Worm (Caenorhabditis elegans) whole organism, L1 larva: Measurements from ENCODE around the gene C37H5.13.

ENCODE experiments used
- C04F5.9 ChIP-seq: sonication (generic microtip); optimal IDR thresholded peaks from 2 replicates; lab custom pipeline; 2016; ENCODE audit warnings: missing genetic modification characterization, missing compliant biosample characterization
- C16A3.4 ChIP-seq: fragments of 150-350 bp; optimal IDR thresholded peaks from 2 replicates; lab custom pipeline; 2014; ENCODE audit warnings: missing biosample characterization, missing genetic modification characterization
- C34B4.2 ChIP-seq: sonication (generic microtip); optimal IDR thresholded peaks from 2 replicates; lab custom pipeline; 2017; ENCODE audit warnings: mild to moderate bottlenecking, missing genetic modification characterization, missing compliant biosample characterization
- Y116A8C.19 ChIP-seq: sonication (generic microtip); optimal IDR thresholded peaks from 2 replicates; lab custom pipeline; 2016; ENCODE audit warnings: missing compliant biosample characterization, missing genetic modification characterization, borderline replicate concordance
- aha-1 ChIP-seq: fragments of 150-350 bp; optimal IDR thresholded peaks from 2 replicates; lab custom pipeline; 2014; ENCODE audit warnings: missing biosample characterization, missing genetic modification characterization
- aly-2 ChIP-seq: fragments of 150-350 bp; optimal IDR thresholded peaks from 2 replicates; lab custom pipeline; 2014; ENCODE audit warnings: missing biosample characterization, missing genetic modification characterization
- ama-1 ChIP-seq: fragments of 150-350 bp; optimal IDR thresholded peaks from 2 replicates; lab custom pipeline; 2014
- blmp-1 ChIP-seq: fragments of 150-350 bp; optimal IDR thresholded peaks from 2 replicates; lab custom pipeline; 2014; ENCODE audit warnings: missing biosample characterization, missing genetic modification characterization
- ceh-63 ChIP-seq: fragments of 200-800 bp; sonication (Bioruptor generic); optimal IDR thresholded peaks from 2 replicates; lab custom pipeline; 2018; ENCODE audit warnings: mild to moderate bottlenecking, missing genetic modification characterization, missing compliant biosample characterization
- ceh-82 ChIP-seq, 3 experiments: fragments of 150-350 bp in 1 of 3; sonication (generic microtip) in 2 of 3; optimal IDR thresholded peaks; 2 replicates each; lab custom pipeline; 2014 to 2017; ENCODE audit warnings: missing biosample characterization in 3 of 3, missing genetic modification characterization in 3 of 3
- ceh-88 ChIP-seq: fragments of 200-800 bp; sonication (Bioruptor generic); IDR thresholded peaks from 2 replicates; pipeline ENCODE4 v1.3.6; 2022; ENCODE audit warnings: missing genetic modification characterization, missing compliant biosample characterization
- ceh-90 ChIP-seq: sonication (generic microtip); optimal IDR thresholded peaks from 2 replicates; lab custom pipeline; 2016; ENCODE audit warnings: missing genetic modification characterization, missing compliant biosample characterization
- dsc-1 ChIP-seq: sonication (generic microtip); optimal IDR thresholded peaks from 2 replicates; lab custom pipeline; 2016; ENCODE audit warnings: mild to moderate bottlenecking, missing genetic modification characterization, missing compliant biosample characterization
- egl-13 ChIP-seq: sonication (generic microtip); optimal IDR thresholded peaks from 2 replicates; lab custom pipeline; 2016; ENCODE audit warnings: missing genotype, missing genetic modification reagents, missing genetic modification characterization, missing compliant biosample characterization
- elt-2 ChIP-seq: sonication (generic microtip); optimal IDR thresholded peaks from 2 replicates; lab custom pipeline; 2016; ENCODE audit warnings: missing genetic modification characterization, mild to moderate bottlenecking, inconsistent platforms, missing compliant biosample characterization, missing genetic modification reagents
- elt-3 ChIP-seq, 6 experiments: fragments of 150-350 bp in 1 of 6; sonication (generic microtip); optimal IDR thresholded peaks; 2 replicates each; lab custom pipeline; 2017 to 2018; ENCODE audit warnings: missing biosample characterization in 6 of 6, missing genetic modification characterization in 6 of 6, inconsistent platforms in 1 of 6
- ets-5 ChIP-seq: fragments of 200-800 bp; sonication (Bioruptor generic); IDR thresholded peaks from 2 replicates; pipeline ENCODE4 v1.3.6; 2022; ENCODE audit warnings: missing genetic modification characterization, missing compliant biosample characterization
- fkh-10 ChIP-seq: sonication (generic microtip); optimal IDR thresholded peaks from 2 replicates; lab custom pipeline; 2017; ENCODE audit warnings: missing biosample characterization, missing genetic modification reagents, missing genetic modification characterization
- fkh-4 ChIP-seq: sonication (generic microtip); optimal IDR thresholded peaks from 2 replicates; lab custom pipeline; 2016; ENCODE audit warnings: missing compliant biosample characterization, missing genetic modification characterization, borderline replicate concordance
- grh-1 ChIP-seq: fragments of 200-800 bp; sonication (Bioruptor generic); IDR thresholded peaks from 2 replicates; pipeline ENCODE4 v1.3.6; 2022; ENCODE audit warnings: missing genetic modification reagents, missing genetic modification characterization, missing compliant biosample characterization
- hlh-17 ChIP-seq: fragments of 200-800 bp; sonication (Bioruptor generic); optimal IDR thresholded peaks from 2 replicates; lab custom pipeline; 2018; ENCODE audit warnings: missing genetic modification characterization, mild to moderate bottlenecking, missing compliant biosample characterization, moderate library complexity, borderline replicate concordance
- hlh-4 ChIP-seq: sonication (generic microtip); optimal IDR thresholded peaks from 2 replicates; lab custom pipeline; 2016; ENCODE audit warnings: mild to moderate bottlenecking, missing genetic modification characterization, missing compliant biosample characterization
- hpl-2 ChIP-seq: fragments of 150-350 bp; optimal IDR thresholded peaks from 2 replicates; lab custom pipeline; 2014; ENCODE audit warnings: missing biosample characterization, missing genetic modification reagents, missing genetic modification characterization
- irx-1 ChIP-seq: sonication (generic microtip); optimal IDR thresholded peaks from 2 replicates; lab custom pipeline; 2016; ENCODE audit warnings: missing genetic modification characterization, missing compliant biosample characterization
- jun-1 ChIP-seq: fragments of 150-350 bp; optimal IDR thresholded peaks from 2 replicates; lab custom pipeline; 2014; ENCODE audit warnings: missing biosample characterization, missing genetic modification reagents, missing genetic modification characterization
- lin-13 ChIP-seq: fragments of 150-350 bp; optimal IDR thresholded peaks from 2 replicates; lab custom pipeline; 2014; ENCODE audit warnings: missing biosample characterization, missing genetic modification reagents, missing genetic modification characterization
- lin-15B ChIP-seq: fragments of 150-350 bp; sonication (generic microtip); optimal IDR thresholded peaks from 3 replicates; lab custom pipeline; 2014; ENCODE audit warnings: missing biosample characterization, missing genetic modification characterization
- lir-3 ChIP-seq: sonication (generic microtip); optimal IDR thresholded peaks from 2 replicates; lab custom pipeline; 2016; ENCODE audit warnings: mild to moderate bottlenecking, missing genetic modification characterization, moderate library complexity, missing compliant biosample characterization; ENCODE audit not compliant: poor library complexity
- mab-9 ChIP-seq: fragments of 200-800 bp; sonication (Bioruptor generic); IDR thresholded peaks from 2 replicates; pipeline ENCODE4 v1.3.6; 2022; ENCODE audit warnings: missing genetic modification reagents, missing genetic modification characterization, missing compliant biosample characterization
- mdl-1 ChIP-seq, 2 experiments: fragments of 150-350 bp; optimal IDR thresholded peaks; 2 replicates each; lab custom pipeline; 2014 to 2017; ENCODE audit warnings: missing biosample characterization in 2 of 2, missing genetic modification characterization in 2 of 2, inconsistent platforms in 1 of 2
- mef-2 ChIP-seq: fragments of 150-350 bp; optimal IDR thresholded peaks from 2 replicates; lab custom pipeline; 2014; ENCODE audit warnings: missing biosample characterization, missing genetic modification characterization
- mep-1 ChIP-seq: fragments of 150-350 bp; optimal IDR thresholded peaks from 2 replicates; lab custom pipeline; 2014; ENCODE audit warnings: missing biosample characterization, missing genetic modification characterization
- nhr-11 ChIP-seq: fragments of 150-350 bp; optimal IDR thresholded peaks from 2 replicates; lab custom pipeline; 2014; ENCODE audit warnings: missing biosample characterization, missing genetic modification characterization
- nhr-12 ChIP-seq: sonication (generic microtip); optimal IDR thresholded peaks from 2 replicates; lab custom pipeline; 2017; ENCODE audit warnings: missing biosample characterization, missing genetic modification characterization
- nhr-28 ChIP-seq: fragments of 150-350 bp; optimal IDR thresholded peaks from 2 replicates; lab custom pipeline; 2014; ENCODE audit warnings: missing biosample characterization, missing genetic modification characterization
- nhr-76 ChIP-seq: sonication (generic microtip); optimal IDR thresholded peaks from 2 replicates; lab custom pipeline; 2017; ENCODE audit warnings: missing biosample characterization, missing genetic modification characterization
- nhr-90 ChIP-seq: sonication (generic microtip); optimal IDR thresholded peaks from 2 replicates; lab custom pipeline; 2016; ENCODE audit warnings: mild to moderate bottlenecking, missing genetic modification characterization, missing compliant biosample characterization; ENCODE audit not compliant: poor library complexity
- pag-3 ChIP-seq: sonication (generic microtip); optimal IDR thresholded peaks from 2 replicates; lab custom pipeline; 2017; ENCODE audit warnings: missing genetic modification characterization, mild to moderate bottlenecking, missing compliant biosample characterization, antibody characterized with exemption, borderline replicate concordance; ENCODE audit not compliant: insufficient read depth
- rnt-1 ChIP-seq: sonication (generic microtip); optimal IDR thresholded peaks from 2 replicates; lab custom pipeline; 2016; ENCODE audit warnings: mild to moderate bottlenecking, missing genetic modification characterization, moderate library complexity, missing compliant biosample characterization
- skn-1 ChIP-seq: fragments of 150-350 bp; optimal IDR thresholded peaks from 2 replicates; lab custom pipeline; 2014; ENCODE audit warnings: missing biosample characterization, missing genetic modification characterization
- snpc-4 ChIP-seq: fragments of 150-350 bp; optimal IDR thresholded peaks from 2 replicates; lab custom pipeline; 2014; ENCODE audit warnings: missing biosample characterization, missing genetic modification characterization
- sup-37 ChIP-seq: fragments of 200-800 bp; sonication (Bioruptor generic); optimal IDR thresholded peaks from 2 replicates; lab custom pipeline; 2018; ENCODE audit warnings: mild to moderate bottlenecking, missing genetic modification characterization, missing compliant biosample characterization
- swsn-7 ChIP-seq: sonication (generic microtip); optimal IDR thresholded peaks from 2 replicates; lab custom pipeline; 2016; ENCODE audit warnings: missing genetic modification characterization, missing compliant biosample characterization
- unc-30 ChIP-seq: sonication (generic microtip); optimal IDR thresholded peaks from 2 replicates; lab custom pipeline; 2017; ENCODE audit warnings: missing biosample characterization, missing genetic modification characterization
- unc-62 ChIP-seq: fragments of 150-350 bp; optimal IDR thresholded peaks from 2 replicates; lab custom pipeline; 2014; ENCODE audit warnings: missing biosample characterization, missing genetic modification reagents, missing genetic modification characterization
- unc-86 ChIP-seq: sonication (generic microtip); optimal IDR thresholded peaks from 2 replicates; lab custom pipeline; 2016; ENCODE audit warnings: missing genetic modification characterization, missing compliant biosample characterization
- vab-15 ChIP-seq: sonication (generic microtip); optimal IDR thresholded peaks from 2 replicates; lab custom pipeline; 2017; ENCODE audit warnings: missing genotype, mild to moderate bottlenecking, missing genetic modification characterization, missing compliant biosample characterization
- xbp-1 ChIP-seq: sonication (generic microtip); optimal IDR thresholded peaks from 2 replicates; lab custom pipeline; 2016; ENCODE audit warnings: missing genetic modification characterization, missing compliant biosample characterization
- zag-1 ChIP-seq: fragments of 150-350 bp; optimal IDR thresholded peaks from 2 replicates; lab custom pipeline; 2014; ENCODE audit warnings: missing biosample characterization, missing genetic modification characterization
- zip-4 ChIP-seq: fragments of 200-800 bp; sonication (Bioruptor generic); optimal IDR thresholded peaks from 2 replicates; lab custom pipeline; 2018; ENCODE audit warnings: mild to moderate bottlenecking, missing genetic modification characterization, moderate library complexity, missing compliant biosample characterization
- ztf-11 ChIP-seq, 2 experiments: sonication (generic microtip); optimal IDR thresholded peaks; 2 replicates each; lab custom pipeline; 2016 to 2017; ENCODE audit warnings: missing genetic modification characterization in 2 of 2, missing biosample characterization in 1 of 2, missing compliant biosample characterization in 1 of 2
- ztf-4 ChIP-seq: fragments of 150-350 bp; optimal IDR thresholded peaks from 2 replicates; lab custom pipeline; 2014; ENCODE audit warnings: missing biosample characterization, missing genetic modification characterization

The C37H5.13 gene

ce11 chrV:4844591-4844990 lies 18.2 kb downstream of the C37H5.13 start, which contains the start of gene abhd-5.2 (continued):
- TF ChIP-seq mep-1 (tag; lab: Kevin White, UChicago) (peak; percentile 70), unc-30 (tag; lab: Kevin White, UChicago) (no peak), blmp-1 (tag; lab: Kevin White, UChicago) (no peak), fkh-4 (tag; lab: Kevin White, UChicago) (no peak), lin-15B (no peak), nhr-11 (tag; lab: Kevin White, UChicago) (peak; percentile 43), lir-3 (tag; lab: Kevin White, UChicago) (no peak), lin-13 (GFP tag; lab: Kevin White, UChicago) (no peak), C34B4.2 (tag; lab: Kevin White, UChicago) (no peak), unc-62 (GFP tag; lab: Kevin White, UChicago) (no peak), rnt-1 (tag; lab: Kevin White, UChicago) (peak; percentile 53), snpc-4 (tag; lab: Kevin White, UChicago) (peak; percentile 20), ceh-88 (no peak), hlh-17 (GFP tag; lab: Kevin White, UChicago) (no peak), vab-15 (tag; lab: Kevin White, UChicago) (no peak), elt-3 (tag; optimal IDR thresholded peaks at IDR 0.05; lab: Kevin White, UChicago) (peak in 1 of 6 experiments; percentile 27), ztf-4 (tag; lab: Kevin White, UChicago) (no peak), aly-2 (tag; lab: Kevin White, UChicago) (no peak), sup-37 (GFP tag; lab: Kevin White, UChicago) (no peak), C04F5.9 (tag; lab: Kevin White, UChicago) (no peak), skn-1 (peak; percentile 79), mef-2 (tag; lab: Kevin White, UChicago) (no peak), mdl-1 (tag; optimal IDR thresholded peaks at IDR 0.05; lab: Kevin White, UChicago) (peak in 1 of 2 experiments; percentile 59), mab-9 (no peak), irx-1 (tag; lab: Kevin White, UChicago) (no peak), dsc-1 (tag; lab: Kevin White, UChicago) (peak; percentile 7), egl-13 (no peak), nhr-28 (tag; lab: Kevin White, UChicago) (peak; percentile 53), ceh-82 (tag; optimal IDR thresholded peaks at IDR 0.05; lab: Kevin White, UChicago) (peak; percentile 48 to 78 (median 65)), nhr-76 (no peak), unc-86 (tag; lab: Kevin White, UChicago) (peak; percentile 15), hlh-4 (tag; lab: Kevin White, UChicago) (no peak), jun-1 (tag; lab: Kevin White, UChicago) (peak; percentile 32), ztf-11 (tag; optimal IDR thresholded peaks at IDR 0.05; lab: Kevin White, UChicago) (no peak), ets-5 (no peak), pag-3 (tag; lab: Kevin White, UChicago) (no peak), elt-2 (no peak), nhr-90 (tag; lab: Kevin White, UChicago) (peak; percentile 21), aha-1 (tag; lab: Kevin White, UChicago) (no peak), ama-1 (lab: Kevin White, UChicago) (no peak), grh-1 (GFP tag; lab: Robert Waterston, UW) (no peak), xbp-1 (tag; lab: Kevin White, UChicago) (peak; percentile 14), zip-4 (GFP tag; lab: Kevin White, UChicago) (peak; percentile 97), fkh-10 (no peak), hpl-2 (GFP tag; lab: Kevin White, UChicago) (no peak), C16A3.4 (tag; lab: Kevin White, UChicago) (peak; percentile 9), Y116A8C.19 (tag; lab: Kevin White, UChicago) (no peak), ceh-90 (tag; lab: Kevin White, UChicago) (no peak), ceh-63 (no peak), nhr-12 (tag; lab: Kevin White, UChicago) (no peak), zag-1 (tag; lab: Kevin White, UChicago) (no peak), swsn-7 (tag; lab: Kevin White, UChicago) (peak; percentile 32)
